Worm (Caenorhabditis elegans) whole organism, dauer: ENCODE data around the gene K09C6.8.

Experiments used
- unc-62 ChIP-seq: sonication (generic microtip); optimal IDR thresholded peaks from 2 replicates; lab custom pipeline; 2017; ENCODE audit warnings: missing biosample characterization, missing genetic modification reagents, missing genetic modification characterization

K09C6.8 gene

ce11 chrV:797241-797640, 45.8 kb downstream of the K09C6.8 start:
- TF ChIP-seq unc-62: no peak

- no peak for TF ChIP-seq unc-62
Observed at ce11 chrV:794092-794491, 48.9 kb downstream of the K09C6.8 start.
